Fruit fly (Drosophila melanogaster) whole organism, larva: Measurements from ENCODE around the gene CG11617.

Experiments used
- noc ChIP-seq: fragments of 200-800 bp; sonication (Bioruptor generic); optimal IDR thresholded peaks from 3 replicates; lab custom pipeline; 2019; ENCODE audit warnings: missing biosample characterization, mild to moderate bottlenecking, missing genetic modification characterization, moderate library complexity

Gene CG11617

dm6 chr2L:155215-155712 is 51.8 kb downstream of the CG11617 start, which contains the start of gene Pus10:
Pus10 (minus strand) TSS chr2L:155305.
- TF ChIP-seq noc (tag; lab: Kevin White, UChicago) = no peak
